Fruit fly (Drosophila melanogaster) whole organism, embryonic: ENCODE results near the gene CG2129.
A peak's percentile ranks its signal among the peaks of the same experiment; 100 is the strongest.

ENCODE experiments used
- Abd-B ChIP-seq: fragments of 200-800 bp; sonication (Bioruptor generic); optimal IDR thresholded peaks from 2 replicates; lab custom pipeline; 2018; ENCODE audit warnings: missing biosample characterization, mild to moderate bottlenecking, missing genetic modification characterization, moderate library complexity
- Asciz ChIP-seq: fragments of 200-800 bp; sonication (Bioruptor generic); optimal IDR thresholded peaks from 2 replicates; lab custom pipeline; 2017; ENCODE audit warnings: missing biosample characterization, mild to moderate bottlenecking, missing genetic modification characterization, missing genetic modification reagents
- CG11247 ChIP-seq: fragments of 200-800 bp; sonication (Bioruptor generic); IDR thresholded peaks from 2 replicates; pipeline ENCODE4 v1.3.6; 2022; ENCODE audit warnings: missing biosample characterization, missing genetic modification characterization
- CG12391 ChIP-seq: fragments of 200-800 bp; sonication (Bioruptor generic); optimal IDR thresholded peaks from 3 replicates; lab custom pipeline; 2018; ENCODE audit warnings: missing biosample characterization, mild to moderate bottlenecking, missing genetic modification characterization, moderate library complexity
- CG14965 ChIP-seq: fragments of 200-800 bp; sonication (Bioruptor generic); optimal IDR thresholded peaks from 2 replicates; lab custom pipeline; 2016; ENCODE audit warnings: missing biosample characterization, missing genetic modification characterization, borderline replicate concordance
- CG1529 ChIP-seq: fragments of 200-800 bp; sonication (Bioruptor generic); optimal IDR thresholded peaks from 3 replicates; lab custom pipeline; 2018; ENCODE audit warnings: missing biosample characterization, missing genetic modification characterization
- CG15514 ChIP-seq: fragments of 200-800 bp; sonication (Bioruptor generic); optimal IDR thresholded peaks from 3 replicates; lab custom pipeline; 2017; ENCODE audit warnings: missing biosample characterization, missing genetic modification characterization, mild to moderate bottlenecking, moderate library complexity, missing genetic modification reagents
- CG15601 ChIP-seq: fragments of 200-800 bp; sonication (Bioruptor generic); optimal IDR thresholded peaks from 3 replicates; lab custom pipeline; 2019; ENCODE audit warnings: missing biosample characterization, mild to moderate bottlenecking, missing genetic modification characterization, moderate library complexity
- CG16815 ChIP-seq: fragments of 200-800 bp; sonication (Bioruptor generic); optimal IDR thresholded peaks from 3 replicates; lab custom pipeline; 2017; ENCODE audit warnings: missing biosample characterization, mild to moderate bottlenecking, missing genetic modification characterization
- CG18262 ChIP-seq: fragments of 200-800 bp; optimal IDR thresholded peaks from 3 replicates; lab custom pipeline; 2019; ENCODE audit warnings: missing biosample characterization, mild to moderate bottlenecking, missing genetic modification characterization, moderate library complexity
- CG2875 ChIP-seq: fragments of 200-800 bp; sonication (Bioruptor generic); optimal IDR thresholded peaks from 2 replicates; lab custom pipeline; 2017; ENCODE audit warnings: missing biosample characterization, mild to moderate bottlenecking, missing genetic modification characterization, missing genetic modification reagents
- CG2889 ChIP-seq: fragments of 200-800 bp; sonication (Bioruptor generic); IDR thresholded peaks from 3 replicates; pipeline ENCODE4 v1.3.6; 2022; ENCODE audit warnings: missing biosample characterization, missing genetic modification characterization
- CG31365 ChIP-seq: fragments of 200-800 bp; sonication (Bioruptor generic); optimal IDR thresholded peaks from 2 replicates; lab custom pipeline; 2018; ENCODE audit warnings: missing biosample characterization, mild to moderate bottlenecking, missing genetic modification characterization
- CG34376 ChIP-seq: fragments of 200-800 bp; sonication (Bioruptor generic); optimal IDR thresholded peaks from 2 replicates; lab custom pipeline; 2018; ENCODE audit warnings: missing biosample characterization, mild to moderate bottlenecking, missing genetic modification characterization
- CG4360 ChIP-seq: fragments of 200-800 bp; sonication (Bioruptor generic); IDR thresholded peaks from 2 replicates; pipeline ENCODE4 v1.3.6; 2022; ENCODE audit warnings: missing biosample characterization, missing genetic modification characterization
- CG43689 ChIP-seq: fragments of 200-800 bp; sonication (Bioruptor generic); IDR thresholded peaks from 2 replicates; pipeline ENCODE4 v1.3.6; 2022; ENCODE audit warnings: missing biosample characterization, missing genetic modification characterization
- CG4707 ChIP-seq: fragments of 200-800 bp; sonication (Bioruptor generic); optimal IDR thresholded peaks from 2 replicates; lab custom pipeline; 2018; ENCODE audit warnings: missing biosample characterization, mild to moderate bottlenecking, missing genetic modification characterization, moderate library complexity
- CG6654 ChIP-seq: fragments of 200-800 bp; sonication (Bioruptor generic); optimal IDR thresholded peaks from 2 replicates; lab custom pipeline; 2017; ENCODE audit warnings: missing biosample characterization, mild to moderate bottlenecking, missing genetic modification characterization
- CG7556 ChIP-seq: fragments of 200-800 bp; sonication (Bioruptor generic); optimal IDR thresholded peaks from 2 replicates; lab custom pipeline; 2017; ENCODE audit warnings: missing biosample characterization, mild to moderate bottlenecking, missing genetic modification characterization
- CG9932 ChIP-seq: fragments of 200-800 bp; sonication (Bioruptor generic); IDR thresholded peaks from 2 replicates; pipeline ENCODE4 v1.3.6; 2022; ENCODE audit warnings: missing biosample characterization, missing genetic modification characterization
- CHES-1-like ChIP-seq: fragments of 200-800 bp; sonication (Bioruptor generic); optimal IDR thresholded peaks from 2 replicates; lab custom pipeline; 2016; ENCODE audit warnings: missing biosample characterization, missing genetic modification characterization
- CTCF ChIP-seq: fragments of 200-800 bp; sonication (Bioruptor generic); optimal IDR thresholded peaks from 2 replicates; lab custom pipeline; 2017; ENCODE audit warnings: missing biosample characterization, mild to moderate bottlenecking, missing genetic modification characterization, moderate library complexity
- CkIIα-i1 ChIP-seq: fragments of 200-800 bp; sonication (Bioruptor generic); IDR thresholded peaks from 2 replicates; pipeline ENCODE4 v1.3.6; 2022; ENCODE audit warnings: missing biosample characterization, missing genetic modification characterization
- D19B ChIP-seq: fragments of 200-800 bp; sonication (Bioruptor generic); optimal IDR thresholded peaks from 2 replicates; lab custom pipeline; 2017; ENCODE audit warnings: missing biosample characterization, mild to moderate bottlenecking, missing genetic modification characterization
- H2.0 ChIP-seq: fragments of 200-800 bp; sonication (Bioruptor generic); IDR thresholded peaks from 2 replicates; pipeline ENCODE4 v1.3.6; 2022; ENCODE audit warnings: missing biosample characterization, missing genetic modification characterization
- Hand ChIP-seq: fragments of 200-800 bp; sonication (Bioruptor generic); optimal IDR thresholded peaks from 2 replicates; lab custom pipeline; 2017; ENCODE audit warnings: mild to moderate bottlenecking, missing biosample characterization, missing genetic modification reagents, missing genetic modification characterization
- HmgZ ChIP-seq: fragments of 200-800 bp; sonication (Bioruptor generic); optimal IDR thresholded peaks from 2 replicates; lab custom pipeline; 2018; ENCODE audit warnings: missing biosample characterization, mild to moderate bottlenecking, missing genetic modification characterization
- Hmr ChIP-seq: fragments of 200-800 bp; sonication (Bioruptor generic); optimal IDR thresholded peaks from 3 replicates; lab custom pipeline; 2017; ENCODE audit warnings: mild to moderate bottlenecking, missing biosample characterization, missing genetic modification reagents, missing genetic modification characterization
- Hsf ChIP-seq: fragments of 200-800 bp; sonication (Bioruptor generic); optimal IDR thresholded peaks from 3 replicates; lab custom pipeline; 2016; ENCODE audit warnings: missing biosample characterization, missing genetic modification characterization
- Myb ChIP-seq: fragments of 200-800 bp; sonication (Bioruptor generic); optimal IDR thresholded peaks from 2 replicates; lab custom pipeline; 2016; ENCODE audit warnings: missing biosample characterization, missing genetic modification characterization
- Oli ChIP-seq: fragments of 200-800 bp; sonication (Bioruptor generic); optimal IDR thresholded peaks from 2 replicates; lab custom pipeline; 2018; ENCODE audit warnings: missing biosample characterization, mild to moderate bottlenecking, missing genetic modification characterization, moderate library complexity
- Optix ChIP-seq: fragments of 200-800 bp; sonication (Bioruptor generic); IDR thresholded peaks from 3 replicates; pipeline ENCODE4 v1.3.6; 2022; ENCODE audit warnings: missing biosample characterization, missing genetic modification characterization
- al ChIP-seq: fragments of 200-800 bp; sonication (Bioruptor generic); IDR thresholded peaks from 2 replicates; pipeline ENCODE4 v1.3.6; 2022; ENCODE audit warnings: missing biosample characterization, missing genetic modification characterization
- bbx ChIP-seq: fragments of 200-800 bp; sonication (Bioruptor generic); IDR thresholded peaks from 2 replicates; pipeline ENCODE4 v1.3.6; 2022; ENCODE audit warnings: missing biosample characterization, missing genetic modification characterization; ENCODE audit not compliant: partially characterized antibody
- dpn ChIP-seq, 2 experiments: fragments of 200-800 bp; sonication (Bioruptor generic); optimal IDR thresholded peaks; 3 replicates each; lab custom pipeline; 2016; ENCODE audit warnings: missing biosample characterization in 2 of 2, missing genetic modification characterization in 2 of 2
- gce ChIP-seq: fragments of 200-800 bp; sonication (Bioruptor generic); IDR thresholded peaks from 3 replicates; pipeline ENCODE4 v1.3.6; 2022; ENCODE audit warnings: missing biosample characterization, missing genetic modification characterization
- gcm2 ChIP-seq: fragments of 200-800 bp; sonication (Bioruptor generic); optimal IDR thresholded peaks from 2 replicates; lab custom pipeline; 2016; ENCODE audit warnings: missing biosample characterization, missing genetic modification characterization
- jigr1 ChIP-seq: fragments of 200-800 bp; sonication (Bioruptor generic); IDR thresholded peaks from 3 replicates; pipeline ENCODE4 v1.3.6; 2022; ENCODE audit warnings: missing biosample characterization, missing genetic modification characterization
- lola ChIP-seq, 3 experiments: fragments of >200 bp in 2 of 3; fragments of 200-800 bp in 1 of 3; sonication (Bioruptor generic) in 1 of 3; optimal IDR thresholded peaks; 2 replicates each; lab custom pipeline; 2017 to 2019; ENCODE audit warnings: missing biosample characterization in 3 of 3, missing genetic modification characterization in 3 of 3, mild to moderate bottlenecking in 1 of 3, moderate library complexity in 1 of 3
- nau ChIP-seq: fragments of 200-800 bp; sonication (Bioruptor generic); optimal IDR thresholded peaks from 3 replicates; lab custom pipeline; 2017; ENCODE audit warnings: missing biosample characterization, mild to moderate bottlenecking, missing genetic modification characterization, missing genetic modification reagents
- nmo ChIP-seq: fragments of 200-800 bp; sonication (Bioruptor generic); optimal IDR thresholded peaks from 2 replicates; lab custom pipeline; 2018; ENCODE audit warnings: missing biosample characterization, mild to moderate bottlenecking, missing genetic modification characterization, moderate library complexity
- onecut ChIP-seq: fragments of 200-800 bp; sonication (Bioruptor generic); IDR thresholded peaks from 2 replicates; pipeline ENCODE4 v1.3.6; 2022; ENCODE audit warnings: missing biosample characterization, missing genetic modification characterization
- pan ChIP-seq, 4 experiments: fragments of >200 bp in 3 of 4; fragments of 200-800 bp in 1 of 4; sonication (Bioruptor generic) in 1 of 4; optimal IDR thresholded peaks in 3 of 4; IDR thresholded peaks in 1 of 4; 2 replicates each; pipeline versions ENCODE4 v1.3.6 to Lab custom; 2017 to 2022; ENCODE audit warnings: missing biosample characterization in 2 of 4, missing genetic modification characterization in 2 of 4, mixed read lengths in 1 of 4
- repo ChIP-seq: fragments of 200-800 bp; sonication (Bioruptor generic); optimal IDR thresholded peaks from 2 replicates; lab custom pipeline; 2016; ENCODE audit warnings: missing biosample characterization, missing genetic modification characterization
- scrt ChIP-seq: fragments of 200-800 bp; sonication (Bioruptor generic); optimal IDR thresholded peaks from 2 replicates; lab custom pipeline; 2018; ENCODE audit warnings: missing biosample characterization, mild to moderate bottlenecking, missing genetic modification characterization, moderate library complexity
- seq ChIP-seq: fragments of 200-800 bp; sonication (Bioruptor generic); IDR thresholded peaks from 2 replicates; pipeline ENCODE4 v1.3.6; 2022; ENCODE audit warnings: missing biosample characterization, missing genetic modification characterization
- sima ChIP-seq: fragments of 200-800 bp; sonication (Bioruptor generic); optimal IDR thresholded peaks from 2 replicates; lab custom pipeline; 2016; ENCODE audit warnings: missing biosample characterization, missing genetic modification characterization
- tgo ChIP-seq: fragments of 200-800 bp; sonication (Bioruptor generic); IDR thresholded peaks from 3 replicates; pipeline ENCODE4 v1.3.6; 2022; ENCODE audit warnings: missing biosample characterization, missing genetic modification characterization
- unc-4 ChIP-seq: fragments of 200-800 bp; sonication (Bioruptor generic); IDR thresholded peaks from 2 replicates; pipeline ENCODE4 v1.3.6; 2022; ENCODE audit warnings: missing biosample characterization, missing genetic modification characterization; ENCODE audit not compliant: partially characterized antibody

The CG2129 gene

dm6 chrX:8178165-8178955 lies 32.7 kb downstream of the CG2129 start, which contains the start of gene sdt:
Gene sdt, plus strand, starts transcription at chrX:8178549.
- TF ChIP-seq gcm2 (GFP tag; lab: Kevin White, UChicago): no peak
- TF ChIP-seq onecut (GFP tag; lab: Robert Waterston, UW): no peak
- TF ChIP-seq Optix: no peak
- TF ChIP-seq CG14965 (GFP tag; lab: Kevin White, UChicago): no peak
- peak; percentile 10 for TF ChIP-seq CG18262
- TF ChIP-seq unc-4 (GFP tag; lab: Robert Waterston, UW): no peak
- TF ChIP-seq Hmr: no peak
- no peak for TF ChIP-seq CG11247 (GFP tag; lab: Robert Waterston, UW)
- TF ChIP-seq H2.0 (GFP tag; lab: Robert Waterston, UW): no peak
- no peak for TF ChIP-seq CkIIα-i1 (GFP tag; lab: Robert Waterston, UW)
- TF ChIP-seq bbx: no peak
- no peak for TF ChIP-seq jigr1 (GFP tag; lab: Robert Waterston, UW)
- TF ChIP-seq CG4707 (GFP tag; lab: Kevin White, UChicago): peak; percentile 30
- TF ChIP-seq CG9932 (GFP tag; lab: Robert Waterston, UW): no peak
- TF ChIP-seq CG34376: no peak
- no peak for TF ChIP-seq CG4360 (GFP tag; lab: Robert Waterston, UW)
- no peak for TF ChIP-seq CG2875
- TF ChIP-seq dpn (GFP tag; optimal IDR thresholded peaks at IDR 0.05; lab: Kevin White, UChicago): peak in 1 of 2 experiments; percentile 4
- TF ChIP-seq lola (GFP tag; optimal IDR thresholded peaks at IDR 0.05; lab: Kevin White, UChicago): no peak
- TF ChIP-seq nau: no peak
- TF ChIP-seq sima (GFP tag; lab: Kevin White, UChicago): no peak
- TF ChIP-seq Myb (GFP tag; lab: Kevin White, UChicago): no peak
- TF ChIP-seq CG43689 (GFP tag; lab: Robert Waterston, UW): no peak
- TF ChIP-seq Oli: peak; percentile 26
- no peak for TF ChIP-seq CG6654 (GFP tag; lab: Kevin White, UChicago)
- TF ChIP-seq scrt (GFP tag; lab: Kevin White, UChicago): no peak
- no peak for TF ChIP-seq CTCF (GFP tag; lab: Kevin White, UChicago)
- TF ChIP-seq HmgZ (tag; lab: Kevin White, UChicago): no peak
- TF ChIP-seq CG15514 (GFP tag; lab: Kevin White, UChicago): peak; percentile 2
- peak; percentile 9 for TF ChIP-seq Hand (GFP tag; lab: Kevin White, UChicago)
- peak; percentile 10 for TF ChIP-seq CG12391 (tag; lab: Kevin White, UChicago)
- TF ChIP-seq Hsf: no peak
- no peak for TF ChIP-seq CG1529 (GFP tag; lab: Kevin White, UChicago)
- TF ChIP-seq CG31365 (tag; lab: Kevin White, UChicago): no peak
- TF ChIP-seq repo (GFP tag; lab: Kevin White, UChicago): no peak
- peak; percentile 75 for TF ChIP-seq nmo (GFP tag; lab: Kevin White, UChicago)
- no peak for TF ChIP-seq Asciz (GFP tag; lab: Kevin White, UChicago)
- no peak for TF ChIP-seq al (GFP tag; lab: Robert Waterston, UW)
- TF ChIP-seq CG7556 (GFP tag; lab: Kevin White, UChicago): peak; percentile 57
- TF ChIP-seq gce (GFP tag; lab: Robert Waterston, UW): no peak
- TF ChIP-seq Abd-B: peak; percentile 36
- TF ChIP-seq CG2889 (GFP tag; lab: Robert Waterston, UW): no peak
- TF ChIP-seq CG16815 (GFP tag; lab: Kevin White, UChicago): no peak
- TF ChIP-seq pan (optimal IDR thresholded peaks at IDR 0.05; lab: Kevin White, UChicago): no peak
- TF ChIP-seq pan (GFP tag; optimal IDR thresholded peaks at IDR 0.05 in 1 of 2, IDR thresholded peaks at IDR 0.05 in 1 of 2): no peak
- no peak for TF ChIP-seq seq (GFP tag; lab: Robert Waterston, UW)
- TF ChIP-seq tgo: no peak
- TF ChIP-seq CHES-1-like: no peak
- no peak for TF ChIP-seq CG15601 (tag; lab: Kevin White, UChicago)
- TF ChIP-seq D19B (GFP tag; lab: Kevin White, UChicago): no peak
